Fruit fly (Drosophila melanogaster): ENCODE data around the gene CG18558.

Gene CG18558

dm6 chr2L:2856960-2857584 is 12.8 kb upstream of the CG18558 start, which contains the start of gene CG2991 (continued):
- TF ChIP-seq Rx (GFP tag; IDR thresholded peaks at IDR 0.05) (no peak), CG17912 (GFP tag; optimal IDR thresholded peaks at IDR 0.05) (no peak), sr (GFP tag; IDR thresholded peaks at IDR 0.05) (no peak), CkIIα-i1 (GFP tag; IDR thresholded peaks at IDR 0.05) (no peak), CG17359 (tag; optimal IDR thresholded peaks at IDR 0.05) (peak; percentile 37), CG15696 (tag; optimal IDR thresholded peaks at IDR 0.05) (peak; percentile 9), HHEX (GFP tag; optimal IDR thresholded peaks at IDR 0.05) (no peak), CG4404 (GFP tag; IDR thresholded peaks at IDR 0.05) (no peak), Scr (GFP tag; IDR thresholded peaks at IDR 0.05; ENCODE audit: partially characterized antibody) (peak; percentile 82), CG4820 (GFP tag; optimal IDR thresholded peaks at IDR 0.05) (no peak), Gug (GFP tag; IDR thresholded peaks at IDR 0.05) (no peak), jumu (GFP tag; optimal IDR thresholded peaks at IDR 0.05) (no peak), CG2120 (GFP tag; optimal IDR thresholded peaks at IDR 0.05) (peak; percentile 41), CG16813 (GFP tag; IDR thresholded peaks at IDR 0.05; ENCODE audit: partially characterized antibody) (peak; percentile 78), Sox102F (GFP tag; optimal IDR thresholded peaks at IDR 0.05) (no peak), caup (GFP tag; optimal IDR thresholded peaks at IDR 0.05; ENCODE audit: severe bottlenecking) (peak; percentile 56), phol (tag; optimal IDR thresholded peaks at IDR 0.05) (peak; percentile 45), CG31365 (tag; optimal IDR thresholded peaks at IDR 0.05) (peak; percentile 3), bcd (GFP tag; optimal IDR thresholded peaks at IDR 0.05) (no peak), CG16815 (GFP tag; optimal IDR thresholded peaks at IDR 0.05) (no peak), crp (GFP tag; optimal IDR thresholded peaks at IDR 0.05) (no peak), Meics (GFP tag; optimal IDR thresholded peaks at IDR 0.05) (peak; percentile 31), zen (tag; optimal IDR thresholded peaks at IDR 0.05) (peak; percentile 19), Ptx1 (GFP tag; IDR thresholded peaks at IDR 0.05) (no peak), CG13894 (tag; optimal IDR thresholded peaks at IDR 0.05) (peak; percentile 73), zen2 (GFP tag; IDR thresholded peaks at IDR 0.05; ENCODE audit: partially characterized antibody) (peak; percentile 70; the same call in 1 of the 3 replicates), CG10979 (tag; optimal IDR thresholded peaks at IDR 0.05) (peak; percentile 11), CG1647 (GFP tag; optimal IDR thresholded peaks at IDR 0.05) (peak; percentile 14), CG32767 (GFP tag; IDR thresholded peaks at IDR 0.05) (no peak), CG14860 (GFP tag; IDR thresholded peaks at IDR 0.05; ENCODE audit: partially characterized antibody) (peak; percentile 64; the same call in 2 of the 3 replicates), CG9932 (GFP tag; IDR thresholded peaks at IDR 0.05) (peak; percentile 48), CG18262 (tag; optimal IDR thresholded peaks at IDR 0.05) (peak; percentile 24), CG5245 (GFP tag; optimal IDR thresholded peaks at IDR 0.05) (no peak), CG15601 (tag; optimal IDR thresholded peaks at IDR 0.05) (peak; percentile 35), HLHmδ (GFP tag; optimal IDR thresholded peaks at IDR 0.05) (peak; percentile 17), CG10431 (GFP tag; optimal IDR thresholded peaks at IDR 0.05) (peak; percentile 36), bigmax (GFP tag; optimal IDR thresholded peaks at IDR 0.05) (no peak), fd96Cb (tag; optimal IDR thresholded peaks at IDR 0.05) (no peak), Ets97D (GFP tag; optimal IDR thresholded peaks at IDR 0.05) (peak; percentile 87), CG2712 (tag; optimal IDR thresholded peaks at IDR 0.05) (peak; percentile 56), HmgD (GFP tag; optimal IDR thresholded peaks at IDR 0.05) (no peak), CG8924 (tag; optimal IDR thresholded peaks at IDR 0.05) (peak; percentile 77), CG2889 (GFP tag; IDR thresholded peaks at IDR 0.05) (no peak), CG10209 (GFP tag; optimal IDR thresholded peaks at IDR 0.05) (no peak), CG4730 (GFP tag; IDR thresholded peaks at IDR 0.05) (no peak), pita (GFP tag; optimal IDR thresholded peaks at IDR 0.05) (no peak), ara (GFP tag; IDR thresholded peaks at IDR 0.05) (no peak), ci (GFP tag; IDR thresholded peaks at IDR 0.05) (peak; percentile 14; the same call in 2 of the 3 replicates), Aef1 (GFP tag; IDR thresholded peaks at IDR 0.05) (no peak)
